Worm (Caenorhabditis elegans): ENCODE measurements around the gene W07A12.4.

The W07A12.4 gene

ce11 chrII:9170851-9171250, 24.8 kb downstream of the W07A12.4 start:
- TF ChIP-seq elt-1 (tag; optimal IDR thresholded peaks at IDR 0.05; ENCODE audit: borderline replicate concordance, insufficient read depth) (no peak), nhr-12 (tag; optimal IDR thresholded peaks at IDR 0.05) (no peak), ceh-43 (GFP tag; optimal IDR thresholded peaks at IDR 0.05) (no peak), nhr-28 (tag; optimal IDR thresholded peaks at IDR 0.05) (no peak), tbx-8 (GFP tag; optimal IDR thresholded peaks at IDR 0.05) (no peak), ceh-83 (GFP tag; optimal IDR thresholded peaks at IDR 0.05) (no peak)

- TF ChIP-seq lsy-2 (tag; optimal IDR thresholded peaks at IDR 0.05) = no peak
- TF ChIP-seq ces-1 (GFP tag; optimal IDR thresholded peaks at IDR 0.05) = no peak
Measured at ce11 chrII:9171466-9172187, 25.6 kb downstream of the W07A12.4 start.

- no peak for TF ChIP-seq nhr-76 (tag; optimal IDR thresholded peaks at IDR 0.05)
- no peak for TF ChIP-seq lin-13 (tag; optimal IDR thresholded peaks at IDR 0.05)
- TF ChIP-seq unc-120 (tag; optimal IDR thresholded peaks at IDR 0.05; ENCODE audit: poor library complexity, severe bottlenecking) = no peak
- no peak for TF ChIP-seq ceh-43 (GFP tag; optimal IDR thresholded peaks at IDR 0.05)
- no peak for TF ChIP-seq nhr-28 (tag; optimal IDR thresholded peaks at IDR 0.05)
- TF ChIP-seq ces-1 (GFP tag; optimal IDR thresholded peaks at IDR 0.05) = no peak
- TF ChIP-seq unc-62 (GFP tag; optimal IDR thresholded peaks at IDR 0.05) = no peak
- no peak for TF ChIP-seq snpc-4 (tag; optimal IDR thresholded peaks at IDR 0.05)
- no peak for TF ChIP-seq mab-5 (tag; optimal IDR thresholded peaks at IDR 0.05)
- no peak for TF ChIP-seq bed-3 (GFP tag; optimal IDR thresholded peaks at IDR 0.05)
- no peak for TF ChIP-seq hlh-1 (tag; optimal IDR thresholded peaks at IDR 0.05)
- TF ChIP-seq tbx-8 (GFP tag; optimal IDR thresholded peaks at IDR 0.05) = no peak
- TF ChIP-seq sptf-1 (tag; optimal IDR thresholded peaks at IDR 0.05) = no peak
Measured at ce11 chrII:9172849-9173248, 26.8 kb downstream of the W07A12.4 start, which contains the start of gene T23G7.2. T23G7.2 (minus strand) TSS chrII:9172949.

ce11 chrII:9173471-9173870, 27.4 kb downstream of the W07A12.4 start:
- TF ChIP-seq ztf-11 (tag; optimal IDR thresholded peaks at IDR 0.05) = no peak

ce11 chrII:9176523-9176922, 30.5 kb downstream of the W07A12.4 start:
- no peak for TF ChIP-seq lsy-2 (tag; optimal IDR thresholded peaks at IDR 0.05)
- no peak for TF ChIP-seq ham-2 (GFP tag; optimal IDR thresholded peaks at IDR 0.05)
- no peak for TF ChIP-seq lin-13 (tag; optimal IDR thresholded peaks at IDR 0.05)
- TF ChIP-seq nhr-12 (tag; optimal IDR thresholded peaks at IDR 0.05) = no peak
- TF ChIP-seq bed-3 (GFP tag; optimal IDR thresholded peaks at IDR 0.05) = no peak
- TF ChIP-seq nhr-2 (tag; optimal IDR thresholded peaks at IDR 0.05) = no peak
- no peak for TF ChIP-seq elt-3 (tag; optimal IDR thresholded peaks at IDR 0.05)
- no peak for TF ChIP-seq drap-1 (GFP tag; optimal IDR thresholded peaks at IDR 0.05)
- TF ChIP-seq tbx-8 (GFP tag; optimal IDR thresholded peaks at IDR 0.05) = no peak
- no peak for TF ChIP-seq blmp-1 (tag; optimal IDR thresholded peaks at IDR 0.05)
- no peak for TF ChIP-seq mab-5 (tag; optimal IDR thresholded peaks at IDR 0.05)
- no peak for TF ChIP-seq sem-2 (GFP tag; optimal IDR thresholded peaks at IDR 0.05)
- TF ChIP-seq cnd-1 (tag; optimal IDR thresholded peaks at IDR 0.05) = no peak
- TF ChIP-seq unc-39 (tag; optimal IDR thresholded peaks at IDR 0.05) = no peak
- TF ChIP-seq M03D4.4 (tag; optimal IDR thresholded peaks at IDR 0.05) = no peak
- TF ChIP-seq ztf-11 (tag; optimal IDR thresholded peaks at IDR 0.05) = no peak
- TF ChIP-seq ceh-83 (GFP tag; optimal IDR thresholded peaks at IDR 0.05) = no peak
- no peak for TF ChIP-seq nhr-237 (tag; optimal IDR thresholded peaks at IDR 0.05)
- no peak for TF ChIP-seq unc-62 (GFP tag; optimal IDR thresholded peaks at IDR 0.05)
- no peak for TF ChIP-seq ceh-39 (tag; optimal IDR thresholded peaks at IDR 0.05)

ce11 chrII:9177080-9177479, 31.0 kb downstream of the W07A12.4 start, which contains the start of the genes sec-5 and pir-1:
sec-5 (minus strand) TSS chrII:9177152.
pir-1 (plus strand) TSS chrII:9177300.
- TF ChIP-seq mab-5 (tag; optimal IDR thresholded peaks at IDR 0.05) (no peak), lin-13 (tag; optimal IDR thresholded peaks at IDR 0.05) (peak; percentile 25), M03D4.4 (tag; optimal IDR thresholded peaks at IDR 0.05) (no peak), mep-1 (tag; optimal IDR thresholded peaks at IDR 0.05) (peak; percentile 42), unc-62 (GFP tag; optimal IDR thresholded peaks at IDR 0.05) (no peak), pha-4 (tag; optimal IDR thresholded peaks at IDR 0.05) (no peak), lsy-2 (tag; optimal IDR thresholded peaks at IDR 0.05) (peak; percentile 10), ceh-83 (GFP tag; optimal IDR thresholded peaks at IDR 0.05) (no peak), elt-1 (tag; optimal IDR thresholded peaks at IDR 0.05; ENCODE audit: borderline replicate concordance, insufficient read depth) (no peak), elt-3 (tag; optimal IDR thresholded peaks at IDR 0.05) (no peak), ztf-11 (tag; optimal IDR thresholded peaks at IDR 0.05) (no peak), nhr-237 (tag; optimal IDR thresholded peaks at IDR 0.05) (no peak), nhr-76 (tag; optimal IDR thresholded peaks at IDR 0.05) (no peak), tbx-8 (GFP tag; optimal IDR thresholded peaks at IDR 0.05) (no peak), lin-32 (GFP tag; optimal IDR thresholded peaks at IDR 0.05) (no peak), ces-1 (GFP tag; optimal IDR thresholded peaks at IDR 0.05) (peak; percentile 82), unc-39 (tag; optimal IDR thresholded peaks at IDR 0.05) (no peak), unc-120 (tag; optimal IDR thresholded peaks at IDR 0.05; ENCODE audit: poor library complexity, severe bottlenecking) (no peak), nhr-2 (tag; optimal IDR thresholded peaks at IDR 0.05) (no peak), ceh-39 (tag; optimal IDR thresholded peaks at IDR 0.05) (no peak), zip-8 (tag; optimal IDR thresholded peaks at IDR 0.05) (no peak), ceh-43 (GFP tag; optimal IDR thresholded peaks at IDR 0.05) (peak; percentile 38)
